Fruit fly (Drosophila melanogaster) whole organism, wandering third instar larva: ENCODE results near the gene raw.

Experiments
- Abd-B ChIP-seq: fragments of >200 bp; optimal IDR thresholded peaks from 2 replicates; lab custom pipeline; 2017; ENCODE audit warnings: missing biosample characterization, missing genetic modification characterization
- CrebA ChIP-seq: fragments of 200-800 bp; sonication (Bioruptor generic); optimal IDR thresholded peaks from 2 replicates; lab custom pipeline; 2016; ENCODE audit warnings: missing biosample characterization, mild to moderate bottlenecking, missing genetic modification characterization, borderline replicate concordance
- GATAd ChIP-seq: sonication (Bioruptor generic); optimal IDR thresholded peaks from 2 replicates; lab custom pipeline; 2016; ENCODE audit warnings: missing biosample characterization, missing genetic modification characterization
- h ChIP-seq: fragments of 200-800 bp; sonication (Bioruptor generic); optimal IDR thresholded peaks from 3 replicates; lab custom pipeline; 2016; ENCODE audit warnings: missing biosample characterization, mild to moderate bottlenecking, missing genetic modification characterization
- lola ChIP-seq: fragments of >200 bp; optimal IDR thresholded peaks from 2 replicates; lab custom pipeline; 2017; ENCODE audit warnings: missing biosample characterization, missing genetic modification characterization
- psq ChIP-seq: fragments of 200-800 bp; sonication (Bioruptor generic); optimal IDR thresholded peaks from 3 replicates; lab custom pipeline; 2017; ENCODE audit warnings: missing biosample characterization, mild to moderate bottlenecking, missing genetic modification characterization, moderate library complexity
- usp ChIP-seq: fragments of >200 bp; optimal IDR thresholded peaks from 2 replicates; lab custom pipeline; 2017; ENCODE audit warnings: missing biosample characterization, missing genetic modification characterization

DNA sequence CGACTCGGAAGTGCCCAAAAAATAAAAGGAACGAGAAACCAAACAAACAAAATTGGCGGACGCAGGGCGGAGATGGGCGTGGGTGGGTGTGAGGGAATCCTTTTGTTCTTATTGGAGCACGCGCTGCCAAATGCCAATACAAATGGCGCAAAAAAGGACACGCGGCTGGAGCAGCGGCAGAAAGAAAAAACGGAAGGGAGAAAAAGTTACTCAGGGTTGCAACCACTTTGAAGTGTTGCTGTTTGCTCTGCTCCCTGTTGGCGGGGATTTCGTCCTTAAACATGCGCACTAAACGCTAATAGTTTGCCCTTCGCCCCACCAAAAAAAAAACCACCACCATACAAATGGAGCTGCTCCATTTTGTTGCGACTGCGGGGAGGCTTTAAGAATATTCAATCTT lies 7.0 kb upstream of the raw start:
- TF ChIP-seq psq (GFP tag; lab: Kevin White, UChicago) (no peak), usp (GFP tag; lab: Kevin White, UChicago) (no peak), lola (no peak), Abd-B (no peak), h (GFP tag; lab: Kevin White, UChicago) (no peak), GATAd (GFP tag; lab: Kevin White, UChicago) (no peak), CrebA (GFP tag; lab: Kevin White, UChicago) (no peak)
